Worm (Caenorhabditis elegans) whole organism, L4/young adult: ENCODE measurements around the gene cut-1.

Source experiments
- W03F9.2 ChIP-seq: fragments of 150-350 bp; optimal IDR thresholded peaks from 2 replicates; lab custom pipeline; 2014; ENCODE audit warnings: missing biosample characterization, missing genetic modification characterization
- dao-5 ChIP-seq: sonication (generic microtip); optimal IDR thresholded peaks from 2 replicates; lab custom pipeline; 2016; ENCODE audit warnings: missing genotype, missing genetic modification characterization, moderate library complexity, missing compliant biosample characterization

DNA sequence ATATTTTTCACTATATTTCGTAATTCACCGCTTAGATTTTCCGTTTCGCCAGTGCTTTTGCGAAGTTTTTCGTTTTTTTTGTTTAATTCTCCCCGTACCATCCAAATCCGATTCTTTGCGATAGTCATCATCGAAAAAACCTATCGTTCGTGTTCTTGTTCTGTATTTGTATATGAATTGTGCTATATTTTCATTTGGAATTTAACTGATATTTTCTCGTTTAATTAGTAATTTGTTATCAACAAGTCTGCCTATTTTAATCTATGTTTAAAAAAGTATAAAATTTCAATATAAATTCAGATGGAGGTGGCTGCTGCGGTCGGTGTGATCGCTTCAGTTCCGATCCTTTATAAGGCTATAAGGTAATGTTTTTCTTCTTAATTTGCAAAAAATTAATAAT is 33.7 kb downstream of the cut-1 start, which contains the start of gene samp-1:
- no peak for TF ChIP-seq dao-5 (tag; lab: Kevin White, UChicago)
- no peak for TF ChIP-seq W03F9.2
